Fruit fly (Drosophila melanogaster) whole organism, embryonic: Measurements from ENCODE around the gene CG46270.
A peak's percentile ranks its signal among the peaks of the same experiment; 100 is the strongest.

Experiments
- CG10366 ChIP-seq: fragments of 200-800 bp; sonication (Bioruptor generic); IDR thresholded peaks from 2 replicates; pipeline ENCODE4 v1.3.6; 2022; ENCODE audit warnings: missing biosample characterization, missing genetic modification characterization
- CG10654 ChIP-seq: fragments of 200-800 bp; sonication (Bioruptor generic); optimal IDR thresholded peaks from 2 replicates; lab custom pipeline; 2016; ENCODE audit warnings: missing biosample characterization, missing genetic modification characterization
- CG12299 ChIP-seq: fragments of 200-800 bp; sonication (Bioruptor generic); optimal IDR thresholded peaks from 2 replicates; lab custom pipeline; 2018; ENCODE audit warnings: missing biosample characterization, mild to moderate bottlenecking, missing genetic modification characterization
- CG12769 ChIP-seq: fragments of 200-800 bp; sonication (Bioruptor generic); optimal IDR thresholded peaks from 2 replicates; lab custom pipeline; 2019; ENCODE audit warnings: missing biosample characterization, mild to moderate bottlenecking, missing genetic modification characterization, moderate library complexity
- CG13287 ChIP-seq: fragments of 200-800 bp; sonication (Bioruptor generic); IDR thresholded peaks from 2 replicates; pipeline ENCODE4 v1.3.6; 2022; ENCODE audit warnings: missing biosample characterization, missing genetic modification characterization; ENCODE audit not compliant: partially characterized antibody
- CG13296 ChIP-seq: fragments of 200-800 bp; sonication (Bioruptor generic); optimal IDR thresholded peaks from 3 replicates; lab custom pipeline; 2018; ENCODE audit warnings: missing biosample characterization, mild to moderate bottlenecking, missing genetic modification characterization
- CG13624 ChIP-seq: fragments of 200-800 bp; sonication (Bioruptor generic); optimal IDR thresholded peaks from 2 replicates; lab custom pipeline; 2016; ENCODE audit warnings: missing biosample characterization, missing genetic modification characterization
- CG15479 ChIP-seq: fragments of 200-800 bp; sonication (Bioruptor generic); optimal IDR thresholded peaks from 3 replicates; lab custom pipeline; 2019; ENCODE audit warnings: missing biosample characterization, mild to moderate bottlenecking, missing genetic modification characterization, moderate library complexity
- CG15514 ChIP-seq: fragments of 200-800 bp; sonication (Bioruptor generic); optimal IDR thresholded peaks from 3 replicates; lab custom pipeline; 2017; ENCODE audit warnings: missing biosample characterization, missing genetic modification characterization, mild to moderate bottlenecking, moderate library complexity, missing genetic modification reagents
- CG17186 ChIP-seq: fragments of 200-800 bp; sonication (Bioruptor generic); optimal IDR thresholded peaks from 3 replicates; lab custom pipeline; 2017; ENCODE audit warnings: missing biosample characterization, missing genetic modification reagents, missing genetic modification characterization
- CG17359 ChIP-seq: fragments of 200-800 bp; sonication (Bioruptor generic); optimal IDR thresholded peaks from 3 replicates; lab custom pipeline; 2018; ENCODE audit warnings: missing biosample characterization, mild to moderate bottlenecking, missing genetic modification characterization, moderate library complexity
- CG17829 ChIP-seq: fragments of 200-800 bp; optimal IDR thresholded peaks from 2 replicates; lab custom pipeline; 2019; ENCODE audit warnings: missing biosample characterization, mild to moderate bottlenecking, missing genetic modification characterization, moderate library complexity
- CG3995 ChIP-seq: fragments of 200-800 bp; sonication (Bioruptor generic); optimal IDR thresholded peaks from 3 replicates; lab custom pipeline; 2016; ENCODE audit warnings: missing biosample characterization, missing genetic modification characterization
- CG4360 ChIP-seq: fragments of 200-800 bp; sonication (Bioruptor generic); IDR thresholded peaks from 2 replicates; pipeline ENCODE4 v1.3.6; 2022; ENCODE audit warnings: missing biosample characterization, missing genetic modification characterization
- CG6175 ChIP-seq: fragments of 200-800 bp; sonication (Bioruptor generic); IDR thresholded peaks from 3 replicates; pipeline ENCODE4 v1.3.6; 2022; ENCODE audit warnings: missing biosample characterization, missing genetic modification characterization
- CG6683 ChIP-seq: fragments of 200-800 bp; sonication (Bioruptor generic); optimal IDR thresholded peaks from 2 replicates; lab custom pipeline; 2017; ENCODE audit warnings: missing biosample characterization, mild to moderate bottlenecking, missing genetic modification characterization, missing genetic modification reagents
- Dp ChIP-seq: fragments of 200-800 bp; sonication (Bioruptor generic); optimal IDR thresholded peaks from 2 replicates; lab custom pipeline; 2018; ENCODE audit warnings: missing biosample characterization, mild to moderate bottlenecking, missing genetic modification characterization, moderate library complexity
- E2f2 ChIP-seq: fragments of 200-800 bp; sonication (Bioruptor generic); IDR thresholded peaks from 2 replicates; pipeline ENCODE4 v1.3.6; 2022; ENCODE audit warnings: missing biosample characterization, missing genetic modification characterization
- Fer2 ChIP-seq: fragments of 200-800 bp; sonication (Bioruptor generic); optimal IDR thresholded peaks from 2 replicates; lab custom pipeline; 2018; ENCODE audit warnings: missing biosample characterization, mild to moderate bottlenecking, missing genetic modification characterization, moderate library complexity
- Hey ChIP-seq: fragments of 200-800 bp; sonication (Bioruptor generic); optimal IDR thresholded peaks from 3 replicates; lab custom pipeline; 2018; ENCODE audit warnings: missing biosample characterization, mild to moderate bottlenecking, missing genetic modification characterization
- HmgD ChIP-seq: fragments of 200-800 bp; sonication (Bioruptor generic); optimal IDR thresholded peaks from 3 replicates; lab custom pipeline; 2016; ENCODE audit warnings: missing biosample characterization, missing genetic modification characterization
- Hr3 ChIP-seq: fragments of 200-800 bp; sonication (Bioruptor generic); optimal IDR thresholded peaks from 3 replicates; lab custom pipeline; 2016; ENCODE audit warnings: missing biosample characterization, missing genetic modification characterization
- Hsf ChIP-seq: fragments of 200-800 bp; sonication (Bioruptor generic); optimal IDR thresholded peaks from 3 replicates; lab custom pipeline; 2016; ENCODE audit warnings: missing biosample characterization, missing genetic modification characterization
- Mrtf ChIP-seq: fragments of 200-800 bp; sonication (Bioruptor generic); IDR thresholded peaks from 3 replicates; pipeline ENCODE4 v1.3.6; 2022; ENCODE audit warnings: missing biosample characterization, missing genetic modification characterization
- NC2α ChIP-seq: fragments of 200-800 bp; sonication (Bioruptor generic); optimal IDR thresholded peaks from 2 replicates; lab custom pipeline; 2016; ENCODE audit warnings: missing biosample characterization, missing genetic modification characterization
- NfI ChIP-seq: fragments of 200-800 bp; sonication (Bioruptor generic); optimal IDR thresholded peaks from 3 replicates; lab custom pipeline; 2018; ENCODE audit warnings: missing biosample characterization, mild to moderate bottlenecking, missing genetic modification characterization, moderate library complexity
- Poxn ChIP-seq: fragments of 200-800 bp; sonication (Bioruptor generic); IDR thresholded peaks from 2 replicates; pipeline ENCODE4 v1.3.6; 2022; ENCODE audit warnings: missing biosample characterization, missing genetic modification characterization
- Ptx1 ChIP-seq: fragments of 200-800 bp; sonication (Bioruptor generic); IDR thresholded peaks from 2 replicates; pipeline ENCODE4 v1.3.6; 2022; ENCODE audit warnings: missing biosample characterization, missing genetic modification characterization
- Ravus ChIP-seq: fragments of 200-800 bp; sonication (Bioruptor generic); IDR thresholded peaks from 2 replicates; pipeline ENCODE4 v1.3.6; 2022; ENCODE audit warnings: missing biosample characterization, missing genetic modification characterization
- Usf ChIP-seq: fragments of 200-800 bp; sonication (Bioruptor generic); optimal IDR thresholded peaks from 2 replicates; lab custom pipeline; 2017; ENCODE audit warnings: missing genotype, missing biosample characterization, missing genetic modification characterization
- al ChIP-seq: fragments of 200-800 bp; sonication (Bioruptor generic); IDR thresholded peaks from 2 replicates; pipeline ENCODE4 v1.3.6; 2022; ENCODE audit warnings: missing biosample characterization, missing genetic modification characterization
- ase ChIP-seq: fragments of 200-800 bp; sonication (Bioruptor generic); IDR thresholded peaks from 3 replicates; pipeline ENCODE4 v1.3.6; 2022; ENCODE audit warnings: missing biosample characterization, missing genetic modification characterization
- bbx ChIP-seq: fragments of 200-800 bp; sonication (Bioruptor generic); IDR thresholded peaks from 2 replicates; pipeline ENCODE4 v1.3.6; 2022; ENCODE audit warnings: missing biosample characterization, missing genetic modification characterization; ENCODE audit not compliant: partially characterized antibody
- chm ChIP-seq: fragments of 200-800 bp; sonication (Bioruptor generic); IDR thresholded peaks from 2 replicates; pipeline ENCODE4 v1.3.6; 2022; ENCODE audit warnings: missing biosample characterization, missing genetic modification characterization
- danr ChIP-seq: fragments of 200-800 bp; sonication (Bioruptor generic); IDR thresholded peaks from 2 replicates; pipeline ENCODE4 v1.3.6; 2022; ENCODE audit warnings: missing biosample characterization, missing genetic modification characterization
- dati ChIP-seq: fragments of 200-800 bp; sonication (Bioruptor generic); IDR thresholded peaks from 2 replicates; pipeline ENCODE4 v1.3.6; 2022; ENCODE audit warnings: missing biosample characterization, missing genetic modification characterization
- eyg ChIP-seq: fragments of 200-800 bp; sonication (Bioruptor generic); optimal IDR thresholded peaks from 3 replicates; lab custom pipeline; 2016; ENCODE audit warnings: missing biosample characterization, missing genetic modification characterization
- hkb ChIP-seq, 2 experiments: fragments of 200-800 bp in 1 of 2; fragments of >200 bp in 1 of 2; sonication (Bioruptor generic) in 1 of 2; IDR thresholded peaks in 1 of 2; optimal IDR thresholded peaks in 1 of 2; 2 replicates each; pipeline versions ENCODE4 v1.3.6 to Lab custom; 2017 to 2022; ENCODE audit warnings: missing biosample characterization in 1 of 2, missing genetic modification characterization in 1 of 2
- jumu ChIP-seq: fragments of 200-800 bp; sonication (Bioruptor generic); optimal IDR thresholded peaks from 3 replicates; lab custom pipeline; 2016; ENCODE audit warnings: missing biosample characterization, missing genetic modification characterization
- oc ChIP-seq: fragments of 200-800 bp; sonication (Bioruptor generic); optimal IDR thresholded peaks from 2 replicates; lab custom pipeline; 2018; ENCODE audit warnings: missing biosample characterization, mild to moderate bottlenecking, missing genetic modification characterization, moderate library complexity
- pfk ChIP-seq: fragments of 200-800 bp; sonication (Bioruptor generic); optimal IDR thresholded peaks from 2 replicates; lab custom pipeline; 2018; ENCODE audit warnings: missing biosample characterization, mild to moderate bottlenecking, missing genetic modification characterization, moderate library complexity
- pnt ChIP-seq: fragments of 200-800 bp; sonication (Bioruptor generic); optimal IDR thresholded peaks from 3 replicates; lab custom pipeline; 2016; ENCODE audit warnings: missing biosample characterization, missing genetic modification characterization
- ro ChIP-seq: fragments of 200-800 bp; sonication (Bioruptor generic); IDR thresholded peaks from 2 replicates; pipeline ENCODE4 v1.3.6; 2022; ENCODE audit warnings: missing biosample characterization, missing genetic modification characterization
- tna ChIP-seq: fragments of 200-800 bp; sonication (Bioruptor generic); IDR thresholded peaks from 2 replicates; pipeline ENCODE4 v1.3.6; 2022; ENCODE audit warnings: missing biosample characterization, missing genetic modification characterization; ENCODE audit not compliant: partially characterized antibody
- trem ChIP-seq: fragments of 200-800 bp; optimal IDR thresholded peaks from 3 replicates; lab custom pipeline; 2019; ENCODE audit warnings: missing biosample characterization, mild to moderate bottlenecking, missing genetic modification characterization, moderate library complexity
- wek ChIP-seq: fragments of 200-800 bp; sonication (Bioruptor generic); optimal IDR thresholded peaks from 3 replicates; lab custom pipeline; 2018; ENCODE audit warnings: missing biosample characterization, mild to moderate bottlenecking, missing genetic modification characterization, moderate library complexity

Gene CG46270

DNA sequence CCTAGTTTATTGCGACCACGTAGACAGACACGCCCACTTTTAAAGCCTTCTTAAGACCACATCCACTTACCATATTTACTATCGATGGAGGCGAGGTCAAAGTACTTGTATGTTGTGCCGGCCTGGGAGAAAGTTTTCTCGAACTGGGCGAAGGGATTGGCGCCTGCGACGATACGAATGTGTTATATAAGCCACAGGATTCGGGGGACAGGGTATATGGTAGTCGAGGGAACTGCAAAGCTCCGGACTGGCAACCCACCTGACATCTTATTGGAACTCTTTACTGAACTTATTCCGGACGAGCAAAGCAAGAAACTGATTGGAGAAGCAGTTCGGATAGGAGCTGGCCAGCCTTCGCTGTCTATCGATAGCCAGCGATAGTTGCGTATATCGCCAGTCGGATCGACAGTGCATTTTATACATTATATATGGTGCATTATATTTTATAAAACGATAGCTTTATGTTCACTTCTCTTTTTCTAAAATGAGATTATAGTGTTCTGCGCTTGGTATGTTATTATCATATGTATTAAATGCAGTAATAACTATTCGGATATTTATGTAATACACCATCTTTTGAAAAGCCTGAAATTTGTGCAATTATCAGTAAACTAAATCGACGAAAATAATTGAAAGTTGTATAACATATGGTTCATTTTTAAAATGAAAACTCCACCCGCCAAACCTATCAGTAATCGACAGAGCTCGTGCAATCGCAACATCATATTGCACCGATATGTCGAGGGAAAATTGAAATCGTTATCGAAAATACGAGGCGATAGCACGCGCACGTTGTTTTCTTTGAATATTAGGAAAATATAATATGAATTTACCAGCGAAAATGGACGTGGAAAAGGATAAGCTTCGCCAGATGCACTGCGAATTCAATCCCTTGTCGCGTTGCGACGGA, 15.4 kb downstream of the CG46270 start, which contains the start of the genes Irp-1B and Rrp46 (continued):
- no peak for TF ChIP-seq chm (GFP tag; lab: Robert Waterston, UW)
- TF ChIP-seq hkb (optimal IDR thresholded peaks at IDR 0.05; lab: Kevin White, UChicago) = no peak
- no peak for TF ChIP-seq hkb (GFP tag; IDR thresholded peaks at IDR 0.05; lab: Robert Waterston, UW)
- no peak for TF ChIP-seq NfI
- no peak for TF ChIP-seq Poxn (GFP tag; lab: Robert Waterston, UW)
- no peak for TF ChIP-seq eyg (GFP tag; lab: Kevin White, UChicago)
- no peak for TF ChIP-seq Hr3 (GFP tag; lab: Kevin White, UChicago)
- no peak for TF ChIP-seq oc (tag; lab: Kevin White, UChicago)
- TF ChIP-seq CG17829 (tag; lab: Kevin White, UChicago) = peak; percentile 12
- TF ChIP-seq CG12769 (tag; lab: Kevin White, UChicago) = no peak
- TF ChIP-seq bbx = peak; percentile 95
- TF ChIP-seq CG17359 (tag; lab: Kevin White, UChicago) = no peak
- no peak for TF ChIP-seq NC2α (GFP tag; lab: Kevin White, UChicago)
- no peak for TF ChIP-seq al
- no peak for TF ChIP-seq CG12299 (tag; lab: Kevin White, UChicago)
- TF ChIP-seq ase (GFP tag; lab: Robert Waterston, UW) = no peak
- TF ChIP-seq Mrtf (GFP tag; lab: Robert Waterston, UW) = no peak; the same call in 2 of the 3 replicates
- TF ChIP-seq CG10654 (GFP tag; lab: Kevin White, UChicago) = no peak
- TF ChIP-seq CG6175 (GFP tag; lab: Robert Waterston, UW) = no peak

DNA sequence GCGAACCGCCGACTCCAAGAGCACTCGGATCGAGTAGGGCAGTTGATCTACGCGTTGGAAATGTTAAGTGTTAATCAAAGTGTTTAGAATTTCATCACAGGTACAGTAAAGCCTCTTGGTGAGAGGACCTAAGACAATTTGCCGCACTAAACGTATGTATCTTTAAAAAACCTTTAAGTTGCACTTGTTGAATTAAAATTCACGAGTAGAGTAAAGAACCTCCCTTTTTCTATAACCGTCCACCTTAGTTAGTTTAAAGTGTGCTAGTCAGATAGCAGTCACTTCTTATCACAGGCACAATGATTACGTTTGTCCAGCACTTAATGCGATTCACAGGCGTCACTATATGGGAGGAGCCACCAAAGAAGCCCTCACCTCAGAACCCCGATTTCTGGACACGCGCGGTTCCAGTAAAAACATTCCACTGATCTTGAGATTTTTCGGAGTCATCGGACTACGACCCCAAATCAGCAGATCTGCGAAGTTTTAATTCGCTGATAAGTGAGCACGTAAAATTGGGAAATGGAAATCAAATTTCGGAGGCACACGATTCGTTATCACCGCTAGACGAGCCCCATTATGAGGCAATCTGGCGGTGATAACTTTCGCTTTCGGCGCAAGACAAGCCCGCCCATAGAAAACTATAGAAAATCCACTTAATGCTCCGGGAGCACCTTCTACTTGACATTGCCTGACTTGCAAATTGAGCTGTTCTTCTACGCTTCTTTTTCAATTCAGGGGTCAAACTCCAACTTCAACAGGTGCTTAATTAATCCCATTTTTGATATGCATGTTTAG, 16.3 kb downstream of the CG46270 start:
- TF ChIP-seq CG13296 (GFP tag; lab: Kevin White, UChicago) = peak; percentile 63
- TF ChIP-seq E2f2 = no peak
- TF ChIP-seq danr (GFP tag; lab: Robert Waterston, UW) = no peak; the same call in 1 of the 2 replicates
- no peak for TF ChIP-seq Dp (GFP tag; lab: Kevin White, UChicago)
- no peak for TF ChIP-seq pfk (GFP tag; lab: Kevin White, UChicago)
- no peak for TF ChIP-seq Usf (GFP tag; lab: Kevin White, UChicago)
- TF ChIP-seq jumu = peak; percentile 16
- peak; percentile 76 for TF ChIP-seq CG6175 (GFP tag; lab: Robert Waterston, UW)
- TF ChIP-seq CG15479 (GFP tag; lab: Kevin White, UChicago) = no peak
- TF ChIP-seq Hey (tag; lab: Kevin White, UChicago) = peak; percentile 73
- TF ChIP-seq CG10366 = no peak
- no peak for TF ChIP-seq ro (GFP tag; lab: Robert Waterston, UW)
- no peak for TF ChIP-seq CG13287
- no peak for TF ChIP-seq CG17829 (tag; lab: Kevin White, UChicago)
- peak; percentile 36 for TF ChIP-seq Fer2 (tag; lab: Kevin White, UChicago)
- TF ChIP-seq trem (tag; lab: Kevin White, UChicago) = no peak
- TF ChIP-seq CG6683 (GFP tag; lab: Kevin White, UChicago) = peak; percentile 26
- TF ChIP-seq tna = no peak
- no peak for TF ChIP-seq HmgD (GFP tag; lab: Kevin White, UChicago)
- peak; percentile 19 for TF ChIP-seq pnt (GFP tag; lab: Kevin White, UChicago)
- TF ChIP-seq CG15514 = peak; percentile 27
- no peak for TF ChIP-seq Hsf (GFP tag; lab: Kevin White, UChicago)
- TF ChIP-seq dati = no peak
- peak; percentile 15; the same call in 1 of the 2 replicates for TF ChIP-seq Ravus (GFP tag; lab: Robert Waterston, UW)
- no peak for TF ChIP-seq wek (GFP tag; lab: Kevin White, UChicago)
- TF ChIP-seq Ptx1 (GFP tag; lab: Robert Waterston, UW) = peak; percentile 72
- TF ChIP-seq CG3995 (GFP tag; lab: Kevin White, UChicago) = peak; percentile 48
- TF ChIP-seq CG13624 (GFP tag; lab: Kevin White, UChicago) = peak; percentile 50
- no peak for TF ChIP-seq CG17186 (GFP tag; lab: Kevin White, UChicago)
- no peak for TF ChIP-seq CG4360
